Fruit fly (Drosophila melanogaster): ENCODE data around the gene CG46387.

DNA sequence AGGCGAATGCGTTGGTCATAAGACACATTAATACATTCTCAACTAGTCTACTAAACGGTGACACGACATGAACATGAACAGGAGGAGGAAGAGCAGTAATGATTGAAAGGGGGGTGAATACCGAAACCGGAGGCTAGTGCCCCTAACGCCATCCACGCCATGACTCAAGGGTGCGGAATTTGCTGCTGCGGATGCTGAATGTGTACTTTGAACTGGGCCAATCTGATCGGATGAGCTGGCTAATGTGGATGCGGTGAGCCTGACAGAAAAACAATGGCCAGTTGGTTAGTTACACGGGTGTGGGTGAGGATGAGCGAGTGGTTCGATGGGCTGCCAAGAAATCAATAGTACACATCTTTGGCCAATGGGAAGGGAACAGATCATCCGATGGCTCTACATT, 34.8 kb upstream of the CG46387 start:
- TF ChIP-seq Sox14 (GFP tag; optimal IDR thresholded peaks at IDR 0.05), result no peak
- TF ChIP-seq CG7368 (GFP tag; optimal IDR thresholded peaks at IDR 0.05), result no peak
- TF ChIP-seq Hr38 (GFP tag; optimal IDR thresholded peaks at IDR 0.05), result no peak
- no peak for TF ChIP-seq Sox15 (GFP tag; optimal IDR thresholded peaks at IDR 0.05)
- no peak for TF ChIP-seq dac (GFP tag; optimal IDR thresholded peaks at IDR 0.05)
- TF ChIP-seq CG6163 (GFP tag; IDR thresholded peaks at IDR 0.05), result no peak
- TF ChIP-seq CG6854 (GFP tag; optimal IDR thresholded peaks at IDR 0.05), result peak; percentile 30
- TF ChIP-seq Hr39 (GFP tag; optimal IDR thresholded peaks at IDR 0.05), result no peak
- no peak for TF ChIP-seq Eip75B (GFP tag; optimal IDR thresholded peaks at IDR 0.05)
- no peak for TF ChIP-seq Eip78C (GFP tag)
- no peak for TF ChIP-seq svp (GFP tag)
- TF ChIP-seq CG6276 (GFP tag; optimal IDR thresholded peaks at IDR 0.05), result no peak
- TF ChIP-seq CG3919 (GFP tag; optimal IDR thresholded peaks at IDR 0.05), result no peak

All from whole organism, prepupa.